Fruit fly (Drosophila melanogaster): ENCODE data around the gene Klp31E.

Klp31E gene

dm6 chr2L:10405008-10405654 is 8.7 kb upstream of the Klp31E start, which contains the start of the genes CG17768, LSm-4 and Ir31a (continued):
- TF ChIP-seq luna (GFP tag; optimal IDR thresholded peaks at IDR 0.05), result no peak

dm6 chr2L:10408122-10408576 is 5.7 kb upstream of the Klp31E start, which contains the start of the genes Ip259 and RpS27A:
TSS of gene Ip259 (plus strand) at chr2L:10408352.
TSS of gene RpS27A (plus strand) at chr2L:10408352.
- TF ChIP-seq Bteb2 (GFP tag; optimal IDR thresholded peaks at IDR 0.05) (peak; percentile 55), pfk (GFP tag; optimal IDR thresholded peaks at IDR 0.05) (peak; percentile 96), nerfin-1 (tag; optimal IDR thresholded peaks at IDR 0.05) (peak; percentile 59), CG17612 (GFP tag; IDR thresholded peaks at IDR 0.05) (no peak), Ets97D (GFP tag; optimal IDR thresholded peaks at IDR 0.05) (peak; percentile 99), exex (tag; optimal IDR thresholded peaks at IDR 0.05) (no peak), so (GFP tag; IDR thresholded peaks at IDR 0.05) (peak; percentile 53; the same call in 1 of the 3 replicates), Fer3 (tag; optimal IDR thresholded peaks at IDR 0.05) (peak; percentile 85), ase (GFP tag; IDR thresholded peaks at IDR 0.05) (peak; percentile 65; the same call in 2 of the 3 replicates), lmd (GFP tag; IDR thresholded peaks at IDR 0.05) (peak; percentile 57), CG10321 (GFP tag; IDR thresholded peaks at IDR 0.05) (peak; percentile 44; the same call in 1 of the 2 replicates), Dbx (GFP tag; IDR thresholded peaks at IDR 0.05) (peak; percentile 88), maf-S (GFP tag; optimal IDR thresholded peaks at IDR 0.05) (peak; percentile 57), Lpt (GFP tag; optimal IDR thresholded peaks at IDR 0.05) (no peak), CG8924 (tag; optimal IDR thresholded peaks at IDR 0.05) (peak; percentile 61), nau (GFP tag; optimal IDR thresholded peaks at IDR 0.05) (peak; percentile 69), Dip2 (GFP tag; IDR thresholded peaks at IDR 0.05) (no peak), CG11456 (GFP tag; IDR thresholded peaks at IDR 0.05) (no peak; the same call in 1 of the 3 replicates), CG16815 (GFP tag; optimal IDR thresholded peaks at IDR 0.05) (peak; percentile 6), CG13296 (GFP tag; optimal IDR thresholded peaks at IDR 0.05) (peak; percentile 79), zfh1 (GFP tag; IDR thresholded peaks at IDR 0.05) (peak; percentile 90), CG3163 (GFP tag; optimal IDR thresholded peaks at IDR 0.05) (peak; percentile 43), CG5953 (GFP tag; IDR thresholded peaks at IDR 0.05) (peak; percentile 65; the same call in 1 of the 2 replicates), CG7745 (tag; optimal IDR thresholded peaks at IDR 0.05) (no peak), row (GFP tag; IDR thresholded peaks at IDR 0.05) (peak; percentile 81), CG2889 (GFP tag; IDR thresholded peaks at IDR 0.05) (peak; percentile 38; the same call in 1 of the 3 replicates), knrl (GFP tag; IDR thresholded peaks at IDR 0.05; ENCODE audit: partially characterized antibody) (no peak; the same call in 2 of the 3 replicates), fru (optimal IDR thresholded peaks at IDR 0.05) (no peak), CG7372 (GFP tag; IDR thresholded peaks at IDR 0.05) (peak; percentile 63; the same call in 1 of the 2 replicates), CG12071 (GFP tag; optimal IDR thresholded peaks at IDR 0.05) (no peak), bigmax (GFP tag; optimal IDR thresholded peaks at IDR 0.05) (no peak), tap (tag; optimal IDR thresholded peaks at IDR 0.05) (peak; percentile 66), CG12104 (GFP tag; optimal IDR thresholded peaks at IDR 0.05) (peak; percentile 85), Side (GFP tag; optimal IDR thresholded peaks at IDR 0.05) (peak; percentile 75), CG8765 (GFP tag; IDR thresholded peaks at IDR 0.05) (0 out of 2 replicates have a peak, but pooled peaks have one; percentile 48), Atf6 (GFP tag; IDR thresholded peaks at IDR 0.05) (peak; percentile 66), MTF-1 (GFP tag; optimal IDR thresholded peaks at IDR 0.05; ENCODE audit: borderline replicate concordance) (no peak), Taf1 (GFP tag; IDR thresholded peaks at IDR 0.05) (no peak), CG8089 (GFP tag; optimal IDR thresholded peaks at IDR 0.05) (peak; percentile 85), Poxn (GFP tag; IDR thresholded peaks at IDR 0.05) (no peak), tio (GFP tag; optimal IDR thresholded peaks at IDR 0.05) (peak; percentile 71), C15 (GFP tag; IDR thresholded peaks at IDR 0.05) (peak; percentile 65; the same call in 2 of the 3 replicates), CG10565 (GFP tag; optimal IDR thresholded peaks at IDR 0.05) (no peak), CG7556 (GFP tag; optimal IDR thresholded peaks at IDR 0.05) (no peak), cas (GFP tag; IDR thresholded peaks at IDR 0.05) (0 out of 2 replicates have a peak, but pooled peaks have one; percentile 35), trh (GFP tag; optimal IDR thresholded peaks at IDR 0.05) (peak; percentile 60), br (optimal IDR thresholded peaks at IDR 0.05) (no peak), gce (GFP tag; IDR thresholded peaks at IDR 0.05) (peak; percentile 83; the same call in 2 of the 3 replicates)

All from whole organism, embryonic.